Worm (Caenorhabditis elegans): ENCODE data around the gene Y69E1A.3.

The Y69E1A.3 gene

ce11 chrIV:10936906-10937540, 15.1 kb upstream of the Y69E1A.3 start, which contains the start of gene fic-1:
Gene fic-1, plus strand, starts transcription at chrIV:10937454.
- TF ChIP-seq pha-4 (tag; optimal IDR thresholded peaks at IDR 0.05) (no peak), snpc-3.4 (tag; optimal IDR thresholded peaks at IDR 0.05) (peak; percentile 10), attf-5 (GFP tag; optimal IDR thresholded peaks at IDR 0.05) (peak; percentile 54), ztf-18 (tag; optimal IDR thresholded peaks at IDR 0.05) (peak; percentile 59), akir-1 (GFP tag; optimal IDR thresholded peaks at IDR 0.05) (no peak), nfyb-1 (GFP tag; IDR thresholded peaks at IDR 0.05) (0 out of 2 replicates have a peak, but pooled peaks have one; percentile 41), ceh-27 (GFP tag; optimal IDR thresholded peaks at IDR 0.05) (peak; percentile 31), xnd-1 (tag; optimal IDR thresholded peaks at IDR 0.05) (peak; percentile 81), hmg-1.2 (GFP tag; IDR thresholded peaks at IDR 0.05) (peak; percentile 50; the same call in 1 of the 2 replicates), F52B5.7 (tag; optimal IDR thresholded peaks at IDR 0.05) (no peak), lin-54 (GFP tag; optimal IDR thresholded peaks at IDR 0.05) (no peak), dpl-1 (GFP tag; optimal IDR thresholded peaks at IDR 0.05) (no peak), madf-8 (GFP tag; conservative IDR thresholded peaks at IDR 0.05) (peak; percentile 61), zim-3 (tag; optimal IDR thresholded peaks at IDR 0.05) (no peak), K12H6.12 (tag; optimal IDR thresholded peaks at IDR 0.05) (peak; percentile 49), C06A6.2 (GFP tag; conservative IDR thresholded peaks at IDR 0.05) (no peak), rcor-1 (GFP tag; IDR thresholded peaks at IDR 0.05) (peak; percentile 30; the same call in 1 of the 2 replicates), F33H1.4 (GFP tag; IDR thresholded peaks at IDR 0.05) (peak; percentile 87), madf-10 (tag; optimal IDR thresholded peaks at IDR 0.05) (peak; percentile 14), cebp-1 (GFP tag; IDR thresholded peaks at IDR 0.05) (peak; percentile 48; the same call in 1 of the 2 replicates), cebp-1 (tag; optimal IDR thresholded peaks at IDR 0.05) (peak; percentile 90), F23B12.7 (tag; optimal IDR thresholded peaks at IDR 0.05; ENCODE audit: insufficient read depth) (peak; percentile 21), lsl-1 (GFP tag; optimal IDR thresholded peaks at IDR 0.05) (peak; percentile 86), snpc-4 (GFP tag; optimal IDR thresholded peaks at IDR 0.05) (no peak), snpc-4 (tag; optimal IDR thresholded peaks at IDR 0.05) (peak in 2 of 4 experiments; percentile 2 to 15), madf-3 (GFP tag; IDR thresholded peaks at IDR 0.05) (no peak), lin-35 (GFP tag; optimal IDR thresholded peaks at IDR 0.05) (peak in 1 of 3 experiments; percentile 64), T26A5.8 (tag; optimal IDR thresholded peaks at IDR 0.05) (no peak), madf-6 (GFP tag; IDR thresholded peaks at IDR 0.05) (peak; percentile 86), bed-1 (GFP tag; IDR thresholded peaks at IDR 0.05) (no peak), unc-62 (GFP tag; optimal IDR thresholded peaks at IDR 0.05) (peak; percentile 48), D2030.7 (GFP tag; IDR thresholded peaks at IDR 0.05) (0 out of 2 replicates have a peak, but pooled peaks have one; percentile 19), lin-40 (tag; optimal IDR thresholded peaks at IDR 0.05) (no peak)

DNA sequence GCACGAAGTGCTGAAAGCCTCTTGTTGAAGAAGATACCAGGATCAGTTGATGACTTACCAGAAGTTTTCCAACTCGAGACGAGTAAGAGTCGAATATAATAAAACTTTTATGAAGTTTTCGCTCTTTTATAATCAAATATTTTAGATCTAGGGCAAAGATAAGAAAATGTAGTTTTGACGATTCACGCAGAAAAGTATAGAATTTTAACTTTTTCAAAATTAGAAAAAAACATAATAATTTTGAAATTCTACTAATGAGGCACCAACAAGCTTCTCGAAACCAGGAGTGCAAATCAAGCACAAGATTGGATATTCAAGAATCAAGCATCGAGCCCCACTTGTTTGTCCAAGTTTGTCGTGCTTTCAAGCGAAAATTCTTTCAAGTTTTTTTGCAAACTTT, 3.3 kb upstream of the Y69E1A.3 start, which contains the start of gene Y69E1A.1:
TSS of gene Y69E1A.1 (minus strand) at position 101 of the 400 bp plus-strand sequence.
- no peak for TF ChIP-seq lin-54 (GFP tag; optimal IDR thresholded peaks at IDR 0.05)
- no peak for TF ChIP-seq K11D2.4 (GFP tag; IDR thresholded peaks at IDR 0.05)
- TF ChIP-seq mel-28 (tag; optimal IDR thresholded peaks at IDR 0.05; ENCODE audit: borderline replicate concordance) = no peak
- no peak for TF ChIP-seq mes-4 (tag; optimal IDR thresholded peaks at IDR 0.05)
- TF ChIP-seq madf-3 (GFP tag; IDR thresholded peaks at IDR 0.05) = no peak
- no peak for TF ChIP-seq bed-2 (GFP tag; IDR thresholded peaks at IDR 0.05)
- no peak for TF ChIP-seq F55B11.4 (tag; optimal IDR thresholded peaks at IDR 0.05; ENCODE audit: borderline replicate concordance, insufficient read depth)
- TF ChIP-seq attf-5 (GFP tag; optimal IDR thresholded peaks at IDR 0.05) = no peak
- no peak for TF ChIP-seq Y53G8AR.9 (GFP tag; conservative IDR thresholded peaks at IDR 0.05)
- TF ChIP-seq tbx-9 (tag; optimal IDR thresholded peaks at IDR 0.05; ENCODE audit: borderline replicate concordance) = no peak

Measured in whole organism, young adult.